Fruit fly (Drosophila melanogaster) whole organism, pupa: ENCODE results near the gene mop.

Experiments used
- CG10348 ChIP-seq: fragments of 200-800 bp; sonication (Bioruptor generic); IDR thresholded peaks from 2 replicates; pipeline ENCODE4 v1.3.6; 2022; ENCODE audit warnings: missing biosample characterization, missing genetic modification characterization
- CG12605 ChIP-seq: fragments of 200-800 bp; sonication (Bioruptor generic); IDR thresholded peaks from 2 replicates; pipeline ENCODE4 v1.3.6; 2022; ENCODE audit warnings: missing biosample characterization, missing genetic modification characterization
- CG13204 ChIP-seq: fragments of 200-800 bp; sonication (Bioruptor generic); optimal IDR thresholded peaks from 2 replicates; lab custom pipeline; 2018; ENCODE audit warnings: missing biosample characterization, mild to moderate bottlenecking, missing genetic modification characterization, moderate library complexity
- CG14655 ChIP-seq: fragments of 200-800 bp; sonication (Bioruptor generic); optimal IDR thresholded peaks from 3 replicates; lab custom pipeline; 2017; ENCODE audit warnings: mild to moderate bottlenecking, missing biosample characterization, missing genetic modification reagents, missing genetic modification characterization
- CG15710 ChIP-seq: fragments of 200-800 bp; sonication (Bioruptor generic); optimal IDR thresholded peaks from 2 replicates; lab custom pipeline; 2018; ENCODE audit warnings: missing biosample characterization, mild to moderate bottlenecking, missing genetic modification characterization, moderate library complexity
- CG17806 ChIP-seq: fragments of 200-800 bp; sonication (Bioruptor generic); optimal IDR thresholded peaks from 2 replicates; lab custom pipeline; 2018; ENCODE audit warnings: missing biosample characterization, mild to moderate bottlenecking, missing genetic modification characterization, moderate library complexity
- CG32121 ChIP-seq: fragments of 200-800 bp; sonication (Bioruptor generic); IDR thresholded peaks from 2 replicates; pipeline ENCODE4 v1.3.6; 2022; ENCODE audit warnings: missing biosample characterization, missing genetic modification characterization
- CG34367 ChIP-seq: fragments of 200-800 bp; sonication (Bioruptor generic); optimal IDR thresholded peaks from 2 replicates; lab custom pipeline; 2018; ENCODE audit warnings: missing biosample characterization, mild to moderate bottlenecking, missing genetic modification characterization
- CG4496 ChIP-seq: fragments of 200-800 bp; sonication (Bioruptor generic); IDR thresholded peaks from 3 replicates; pipeline ENCODE4 v1.3.6; 2022; ENCODE audit warnings: missing biosample characterization, missing genetic modification characterization
- CG8159 ChIP-seq: fragments of 200-800 bp; sonication (Bioruptor generic); optimal IDR thresholded peaks from 3 replicates; lab custom pipeline; 2018; ENCODE audit warnings: missing biosample characterization, mild to moderate bottlenecking, missing genetic modification characterization, moderate library complexity
- CG8301 ChIP-seq: fragments of 200-800 bp; sonication (Bioruptor generic); optimal IDR thresholded peaks from 2 replicates; lab custom pipeline; 2018; ENCODE audit warnings: missing biosample characterization, mild to moderate bottlenecking, missing genetic modification characterization
- CG9948 ChIP-seq: fragments of 200-800 bp; sonication (Bioruptor generic); optimal IDR thresholded peaks from 2 replicates; lab custom pipeline; 2018; ENCODE audit warnings: missing biosample characterization, mild to moderate bottlenecking, missing genetic modification characterization, moderate library complexity
- D1 ChIP-seq: fragments of 200-800 bp; sonication (Bioruptor generic); optimal IDR thresholded peaks from 2 replicates; lab custom pipeline; 2018; ENCODE audit warnings: missing biosample characterization, mild to moderate bottlenecking, missing genetic modification characterization, moderate library complexity
- EcR ChIP-seq: fragments of 200-800 bp; sonication (Bioruptor generic); optimal IDR thresholded peaks from 3 replicates; lab custom pipeline; 2019; ENCODE audit warnings: missing biosample characterization, missing genetic modification characterization, mild to moderate bottlenecking, moderate library complexity, missing genetic modification reagents
- Ets98B ChIP-seq: fragments of 200-800 bp; sonication (Bioruptor generic); IDR thresholded peaks from 2 replicates; pipeline ENCODE4 v1.3.6; 2022; ENCODE audit warnings: missing biosample characterization, missing genetic modification characterization
- Pif1A ChIP-seq: fragments of 200-800 bp; sonication (Bioruptor generic); optimal IDR thresholded peaks from 3 replicates; lab custom pipeline; 2016; ENCODE audit warnings: missing biosample characterization, missing genetic modification characterization
- Pif1B ChIP-seq: fragments of 200-800 bp; sonication (Bioruptor generic); optimal IDR thresholded peaks from 3 replicates; lab custom pipeline; 2016; ENCODE audit warnings: missing biosample characterization, missing genetic modification characterization
- Snoo ChIP-seq: fragments of 200-800 bp; sonication (Bioruptor generic); optimal IDR thresholded peaks from 3 replicates; lab custom pipeline; 2017; ENCODE audit warnings: missing biosample characterization, mild to moderate bottlenecking, missing genetic modification characterization, inconsistent platforms
- fd96Ca ChIP-seq: fragments of 200-800 bp; sonication (Bioruptor generic); IDR thresholded peaks from 3 replicates; pipeline ENCODE4 v1.3.6; 2022; ENCODE audit warnings: missing biosample characterization, missing genetic modification characterization
- gl ChIP-seq: fragments of 200-800 bp; sonication (Bioruptor generic); optimal IDR thresholded peaks from 2 replicates; lab custom pipeline; 2018; ENCODE audit warnings: missing biosample characterization, mild to moderate bottlenecking, missing genetic modification characterization
- rn ChIP-seq: fragments of 200-800 bp; sonication (Bioruptor generic); IDR thresholded peaks from 2 replicates; pipeline ENCODE4 v1.3.6; 2022; ENCODE audit warnings: missing biosample characterization, missing genetic modification characterization

Gene mop

DNA sequence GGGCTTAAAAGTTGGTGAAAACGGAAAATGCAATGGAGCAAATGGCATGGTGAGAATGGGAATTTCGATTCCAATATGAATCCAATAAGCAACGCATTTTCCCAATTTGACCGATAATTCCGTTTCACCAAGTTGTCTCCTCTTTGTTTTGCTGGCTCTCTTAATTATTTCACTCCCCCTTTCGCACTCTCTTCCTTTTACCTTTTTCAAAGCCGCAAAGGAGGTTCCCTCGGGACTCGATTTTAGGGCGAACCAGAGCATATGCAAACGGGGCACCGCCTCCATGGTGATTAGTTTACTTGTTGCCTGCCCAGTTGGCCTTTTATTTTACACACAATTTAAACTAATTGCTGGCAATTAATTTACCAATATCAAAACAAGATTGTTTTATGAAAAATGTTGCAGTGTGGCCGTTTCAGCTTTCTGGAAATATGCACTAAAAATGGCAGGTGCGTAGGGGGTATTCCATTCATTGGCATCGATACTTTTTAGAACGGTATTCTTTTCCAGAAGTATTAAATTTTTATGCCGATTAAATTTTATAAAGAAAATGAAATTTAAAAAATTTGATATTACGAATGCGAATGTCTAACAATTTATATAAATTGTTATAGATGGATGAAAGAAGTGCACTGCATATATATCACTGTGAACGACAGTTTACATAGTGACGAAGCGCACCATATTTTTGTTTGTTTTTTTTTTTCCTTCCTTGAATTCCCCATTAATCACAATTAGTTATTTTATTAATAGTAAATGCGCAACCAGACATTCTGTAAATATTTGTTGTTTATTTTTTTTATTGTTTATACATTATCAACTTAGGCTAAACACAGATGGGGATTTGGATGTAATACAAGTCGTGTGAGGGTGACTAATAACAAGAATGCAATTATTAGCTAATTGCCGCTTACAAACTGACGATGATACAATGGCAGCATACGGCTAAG, at the start of gene mop:
Gene mop, minus strand, starts transcription at position 419 of the 950 bp plus-strand sequence.
- TF ChIP-seq CG4496 (0 out of 3 replicates have a peak, but pooled peaks have one; percentile 7), CG32121 (peak; percentile 54; the same call in 1 of the 2 replicates), rn (0 out of 2 replicates have a peak, but pooled peaks have one; percentile 20), Ets98B (no peak; the same call in 1 of the 2 replicates), fd96Ca (0 out of 3 replicates have a peak, but pooled peaks have one; percentile 5)

DNA sequence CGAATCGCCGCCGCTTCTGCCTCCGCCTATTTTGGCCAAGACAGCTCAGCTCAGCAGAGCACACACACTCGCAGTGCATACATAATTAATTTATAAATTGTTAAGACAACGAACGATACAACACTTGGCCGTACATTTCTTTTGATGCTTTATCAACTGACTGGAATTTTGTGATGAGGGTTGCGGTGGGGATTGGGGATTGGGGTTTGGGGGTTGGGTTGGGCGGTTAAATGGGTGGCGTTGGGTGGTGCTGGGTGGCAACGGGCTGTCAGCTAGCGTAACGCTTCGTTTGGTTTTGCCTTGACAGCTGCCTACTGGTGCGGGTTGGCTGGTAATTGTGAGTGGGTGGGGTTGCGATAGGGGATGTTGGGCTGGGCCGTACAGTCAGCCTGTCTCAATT, 46.4 kb upstream of the mop start:
- TF ChIP-seq D1 (tag; lab: Kevin White, UChicago) (no peak), EcR (no peak), CG10348 (GFP tag; lab: Robert Waterston, UW) (no peak), CG8301 (no peak), CG32121 (no peak), Ets98B (no peak), CG15710 (no peak), CG14655 (GFP tag; lab: Kevin White, UChicago) (no peak), fd96Ca (no peak)

DNA sequence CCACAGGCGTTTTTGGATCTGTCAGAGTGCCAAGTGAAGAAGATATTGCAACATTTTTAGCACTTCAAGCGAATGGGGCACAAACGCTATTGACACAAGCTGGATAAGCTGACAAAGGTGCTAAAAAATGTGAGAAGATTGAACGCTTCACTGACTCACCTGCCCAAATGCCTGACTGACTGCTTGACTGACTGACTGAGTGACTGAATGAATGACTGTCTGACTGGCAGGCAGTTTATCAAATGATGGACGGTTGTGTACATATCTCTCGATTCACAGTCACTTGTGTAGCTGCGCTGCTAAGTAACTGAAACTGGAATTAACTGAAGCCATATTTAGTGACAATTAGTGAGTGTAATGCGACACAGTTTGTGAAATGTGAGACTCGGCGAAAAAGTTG, 45.2 kb upstream of the mop start:
- TF ChIP-seq CG15710 (no peak), Snoo (no peak), CG9948 (no peak), Pif1A (no peak), D1 (tag; lab: Kevin White, UChicago) (no peak), CG8159 (no peak), CG17806 (tag; lab: Kevin White, UChicago) (no peak), Pif1B (GFP tag; lab: Kevin White, UChicago) (no peak), CG10348 (GFP tag; lab: Robert Waterston, UW) (no peak), CG34367 (tag; lab: Kevin White, UChicago) (no peak), CG14655 (GFP tag; lab: Kevin White, UChicago) (no peak), rn (no peak), CG12605 (GFP tag; lab: Robert Waterston, UW) (no peak)

DNA sequence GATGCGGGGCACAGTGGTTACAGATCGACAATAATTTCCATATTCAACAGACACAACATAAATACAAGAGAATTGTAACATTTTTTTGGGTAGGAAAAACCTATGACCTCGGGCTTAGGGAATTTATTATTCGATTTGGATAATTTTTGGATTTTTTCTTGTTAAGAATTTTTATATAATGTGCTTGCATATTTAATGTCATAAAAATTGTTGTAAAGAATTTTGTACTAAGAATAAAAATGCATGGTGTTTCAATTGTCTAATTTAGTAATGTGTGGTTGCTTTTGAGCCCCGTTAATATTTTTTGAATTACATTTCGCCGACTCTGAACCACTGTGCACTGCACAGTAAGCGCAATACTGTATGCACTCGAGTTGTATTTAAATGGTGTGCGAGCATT, 40.7 kb upstream of the mop start:
- TF ChIP-seq Pif1A (no peak), D1 (tag; lab: Kevin White, UChicago) (no peak), EcR (no peak), CG8159 (peak; percentile 38), CG12605 (GFP tag; lab: Robert Waterston, UW) (no peak), CG32121 (no peak), CG10348 (GFP tag; lab: Robert Waterston, UW) (no peak), rn (no peak), fd96Ca (no peak), CG14655 (GFP tag; lab: Kevin White, UChicago) (peak; percentile 52), Snoo (no peak), CG15710 (peak; percentile 15), CG8301 (peak; percentile 37), CG17806 (tag; lab: Kevin White, UChicago) (peak; percentile 9), CG4496 (no peak), Pif1B (GFP tag; lab: Kevin White, UChicago) (no peak), CG9948 (peak; percentile 43), CG13204 (GFP tag; lab: Kevin White, UChicago) (no peak), Ets98B (no peak), CG34367 (tag; lab: Kevin White, UChicago) (no peak), gl (tag; lab: Kevin White, UChicago) (no peak)

DNA sequence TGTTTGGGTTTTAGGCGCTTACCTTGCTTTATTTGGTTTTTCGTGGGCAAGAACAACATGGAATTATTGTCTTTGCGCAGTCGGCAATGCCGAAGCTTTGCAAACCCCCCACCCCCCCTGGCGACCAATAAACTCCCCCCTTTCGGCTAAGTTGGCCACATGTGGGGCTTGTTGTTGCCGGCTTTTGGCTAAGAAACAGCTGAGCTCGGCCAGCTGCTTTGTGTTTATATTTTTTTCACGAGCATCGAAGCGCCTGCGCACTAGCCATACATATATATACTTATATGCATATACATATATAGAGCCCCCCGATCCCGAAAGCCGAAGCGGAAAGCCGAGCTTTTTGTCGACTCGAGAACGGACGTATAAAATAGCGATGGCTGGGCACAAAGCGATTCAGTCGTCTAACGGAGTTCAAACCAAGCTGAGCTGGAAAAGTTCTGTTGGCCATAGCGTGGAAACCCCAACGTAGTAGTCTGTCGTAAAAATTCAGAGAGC, 28.8 kb upstream of the mop start, which contains the start of gene CG17839:
Gene CG17839, plus strand, starts transcription at position 413 of the 498 bp plus-strand sequence.
- TF ChIP-seq Ets98B (peak; percentile 26; the same call in 1 of the 2 replicates), CG34367 (tag; lab: Kevin White, UChicago) (no peak), CG32121 (0 out of 2 replicates have a peak, but pooled peaks have one; percentile 8), CG12605 (GFP tag; lab: Robert Waterston, UW) (peak; percentile 51; the same call in 1 of the 2 replicates)

DNA sequence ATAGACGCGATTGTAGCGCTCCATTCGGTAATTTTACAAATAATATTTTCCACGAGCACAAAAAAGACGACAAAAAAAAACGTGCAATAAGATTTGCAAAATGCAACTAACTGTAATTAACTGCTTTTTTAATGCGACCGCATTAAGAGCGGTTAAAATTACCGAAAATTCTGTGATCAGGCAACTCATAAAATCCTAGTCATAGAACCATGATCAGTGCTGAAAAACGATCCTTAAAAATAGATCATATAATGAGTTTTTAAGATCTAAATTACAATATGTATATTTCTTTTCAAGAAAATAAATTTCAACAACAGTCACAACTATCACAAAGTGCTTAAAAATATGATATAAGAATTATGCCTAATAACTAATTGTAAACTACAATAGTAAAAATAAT, 27.3 kb upstream of the mop start, which contains the start of gene gnu:
Gene gnu, minus strand, starts transcription at position 125 of the 400 bp plus-strand sequence.
- TF ChIP-seq gl (tag; lab: Kevin White, UChicago) = no peak
- TF ChIP-seq CG9948 = no peak
- no peak for TF ChIP-seq CG14655 (GFP tag; lab: Kevin White, UChicago)
- no peak for TF ChIP-seq fd96Ca
- TF ChIP-seq EcR = no peak
- TF ChIP-seq Ets98B = no peak
- TF ChIP-seq CG8301 = no peak
- no peak for TF ChIP-seq CG10348 (GFP tag; lab: Robert Waterston, UW)
- no peak for TF ChIP-seq Pif1A
- TF ChIP-seq CG34367 (tag; lab: Kevin White, UChicago) = no peak
- TF ChIP-seq D1 (tag; lab: Kevin White, UChicago) = no peak
- no peak for TF ChIP-seq CG12605 (GFP tag; lab: Robert Waterston, UW)
- no peak for TF ChIP-seq CG15710
- no peak for TF ChIP-seq CG8159
- no peak for TF ChIP-seq CG17806 (tag; lab: Kevin White, UChicago)
- no peak for TF ChIP-seq Snoo
- TF ChIP-seq CG13204 (GFP tag; lab: Kevin White, UChicago) = no peak
- TF ChIP-seq rn = no peak
